Worm (Caenorhabditis elegans): Measurements from ENCODE around the gene C08F8.2.

Gene C08F8.2

DNA sequence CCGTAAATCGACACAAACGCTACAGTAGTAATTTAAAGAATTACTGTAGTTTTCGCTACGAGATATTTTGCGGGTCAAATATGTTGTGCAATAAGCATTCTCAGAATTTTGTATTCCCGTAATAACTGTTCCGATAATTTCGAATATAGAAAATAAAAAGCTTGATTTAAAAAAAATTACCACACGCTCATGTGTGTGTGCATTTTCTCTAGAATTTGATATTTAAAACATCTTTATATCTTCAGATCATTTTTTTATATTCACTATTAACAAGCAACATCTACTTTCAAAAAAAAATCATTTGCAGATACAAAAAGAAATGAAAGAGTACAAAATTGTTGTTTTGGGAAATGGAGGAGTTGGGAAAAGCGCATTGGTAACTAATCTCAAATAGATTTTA, 26.2 kb downstream of the C08F8.2 start, which contains the start of gene rap-3:
Gene rap-3, plus strand, starts transcription at position 301 of the 400 bp plus-strand sequence.
- TF ChIP-seq eor-1 (tag; optimal IDR thresholded peaks at IDR 0.05), result no peak
- TF ChIP-seq ZK546.5 (tag; optimal IDR thresholded peaks at IDR 0.05), result no peak
- no peak for TF ChIP-seq tbx-2 (tag; optimal IDR thresholded peaks at IDR 0.05)
- TF ChIP-seq nhr-67 (tag; optimal IDR thresholded peaks at IDR 0.05), result no peak
- no peak for TF ChIP-seq mml-1 (tag; optimal IDR thresholded peaks at IDR 0.05)
- no peak for TF ChIP-seq nhr-11 (tag; optimal IDR thresholded peaks at IDR 0.05)
- no peak for TF ChIP-seq nhr-43 (tag; optimal IDR thresholded peaks at IDR 0.05; ENCODE audit: poor library complexity, severe bottlenecking)
- TF ChIP-seq jun-1 (tag; optimal IDR thresholded peaks at IDR 0.05), result no peak
- TF ChIP-seq snpc-4 (tag; optimal IDR thresholded peaks at IDR 0.05), result no peak
- TF ChIP-seq nhr-76 (tag; optimal IDR thresholded peaks at IDR 0.05), result no peak
- no peak for TF ChIP-seq ama-1 (optimal IDR thresholded peaks at IDR 0.05)
- TF ChIP-seq skn-1 (tag; optimal IDR thresholded peaks at IDR 0.05), result no peak
- no peak for TF ChIP-seq ceh-28 (tag; optimal IDR thresholded peaks at IDR 0.05)
- TF ChIP-seq sea-2 (GFP tag; optimal IDR thresholded peaks at IDR 0.05), result no peak
- no peak for TF ChIP-seq egl-27 (tag; optimal IDR thresholded peaks at IDR 0.05)
- no peak for TF ChIP-seq fkh-10 (GFP tag; optimal IDR thresholded peaks at IDR 0.05)
- no peak for TF ChIP-seq nhr-28 (tag; optimal IDR thresholded peaks at IDR 0.05)
- TF ChIP-seq ztf-11 (tag; optimal IDR thresholded peaks at IDR 0.05), result no peak

DNA sequence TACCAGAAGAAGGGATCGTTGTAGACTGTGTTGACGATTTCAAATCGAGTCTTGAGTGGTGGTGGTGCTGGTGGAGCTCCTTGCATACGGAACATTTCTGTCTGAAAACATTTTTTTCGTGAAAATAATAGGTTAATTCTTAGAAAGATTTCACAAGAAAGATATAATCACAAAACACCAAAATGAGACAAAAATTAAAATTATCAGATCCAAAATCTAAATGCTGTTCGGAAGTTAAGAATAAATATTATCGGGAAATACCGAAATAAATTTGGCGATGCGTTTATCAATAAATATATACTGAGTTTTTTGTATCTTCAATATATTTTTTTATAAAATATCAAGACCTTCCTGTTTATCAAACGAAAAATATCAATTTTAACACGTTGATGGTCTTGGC, 27.7 kb downstream of the C08F8.2 start, which contains the start of gene C08F8.9:
Gene C08F8.9, minus strand, starts transcription at position 101 of the 400 bp plus-strand sequence.
- TF ChIP-seq lsy-12 (tag; optimal IDR thresholded peaks at IDR 0.05), result no peak
- TF ChIP-seq nhr-11 (tag; optimal IDR thresholded peaks at IDR 0.05), result no peak
- no peak for TF ChIP-seq hmg-11 (tag; optimal IDR thresholded peaks at IDR 0.05)
- no peak for TF ChIP-seq lin-39 (tag; optimal IDR thresholded peaks at IDR 0.05)
- no peak for TF ChIP-seq tbx-2 (tag; optimal IDR thresholded peaks at IDR 0.05)
- no peak for TF ChIP-seq elt-1 (tag; optimal IDR thresholded peaks at IDR 0.05)
- no peak for TF ChIP-seq ZK546.5 (tag; optimal IDR thresholded peaks at IDR 0.05)
- TF ChIP-seq nhr-67 (tag; optimal IDR thresholded peaks at IDR 0.05), result no peak
- no peak for TF ChIP-seq aly-2 (tag; optimal IDR thresholded peaks at IDR 0.05)

DNA sequence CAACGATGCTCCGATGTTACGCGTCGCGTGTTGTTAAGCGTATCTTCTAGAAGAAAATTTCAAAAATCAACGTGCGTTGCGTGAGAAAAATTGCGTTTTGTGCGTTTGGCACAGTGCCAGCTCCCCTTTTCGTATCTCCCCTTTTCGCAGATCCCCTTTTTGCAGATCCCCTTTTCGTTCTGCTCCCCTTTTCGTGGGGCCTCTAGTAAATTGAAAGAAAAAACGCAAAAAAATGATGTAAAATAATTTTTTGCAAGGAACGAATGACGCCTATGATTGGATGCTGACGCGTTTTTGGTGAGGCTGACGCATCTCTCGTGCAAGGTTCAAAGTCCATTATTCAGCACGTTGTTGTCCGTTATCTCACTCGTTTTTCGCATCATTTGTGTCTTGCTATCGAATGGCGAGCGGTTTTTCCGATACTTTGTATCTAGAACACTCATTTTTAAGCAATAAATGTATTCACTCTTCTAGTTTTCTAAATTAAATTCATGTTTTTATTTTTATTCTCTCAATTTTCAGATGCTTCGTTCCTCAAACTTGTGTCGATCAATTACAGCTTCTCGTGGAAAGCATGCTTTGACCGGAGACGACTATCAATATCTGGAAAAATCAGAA, 28.4 kb downstream of the C08F8.2 start, which contains the start of gene cpt-2:
Gene cpt-2, plus strand, starts transcription at position 523 of the 618 bp plus-strand sequence.
- peak; percentile 84 for TF ChIP-seq nhr-23 (tag; optimal IDR thresholded peaks at IDR 0.05)
- TF ChIP-seq pqm-1 (tag; optimal IDR thresholded peaks at IDR 0.05), result peak; percentile 82
- peak; percentile 93 for TF ChIP-seq egl-5 (tag; optimal IDR thresholded peaks at IDR 0.05)
- TF ChIP-seq nhr-43 (tag; optimal IDR thresholded peaks at IDR 0.05; ENCODE audit: poor library complexity, severe bottlenecking), result peak; percentile 87
- TF ChIP-seq skn-1 (tag; optimal IDR thresholded peaks at IDR 0.05), result peak; percentile 46
- TF ChIP-seq lsy-12 (tag; optimal IDR thresholded peaks at IDR 0.05), result peak; percentile 81
- TF ChIP-seq lin-15B (tag; optimal IDR thresholded peaks at IDR 0.05), result peak; percentile 90
- peak; percentile 64 for TF ChIP-seq nhr-11 (tag; optimal IDR thresholded peaks at IDR 0.05)
- TF ChIP-seq lin-39 (tag; optimal IDR thresholded peaks at IDR 0.05), result peak; percentile 38
- TF ChIP-seq pha-4 (tag; optimal IDR thresholded peaks at IDR 0.05), result peak; percentile 68
- TF ChIP-seq nhr-25 (tag; optimal IDR thresholded peaks at IDR 0.05), result peak; percentile 67
- TF ChIP-seq jun-1 (tag; optimal IDR thresholded peaks at IDR 0.05), result peak; percentile 82
- TF ChIP-seq ceh-28 (tag; optimal IDR thresholded peaks at IDR 0.05), result peak; percentile 70
- TF ChIP-seq elt-2 (tag; optimal IDR thresholded peaks at IDR 0.05), result peak; percentile 84
- TF ChIP-seq R02D3.7 (tag; optimal IDR thresholded peaks at IDR 0.05), result peak; percentile 74
- TF ChIP-seq snpc-4 (tag; optimal IDR thresholded peaks at IDR 0.05), result peak; percentile 75
- peak; percentile 29 for TF ChIP-seq hmg-11 (tag; optimal IDR thresholded peaks at IDR 0.05)
- TF ChIP-seq egl-27 (tag; optimal IDR thresholded peaks at IDR 0.05), result peak; percentile 19
- peak; percentile 39 for TF ChIP-seq ZK546.5 (tag; optimal IDR thresholded peaks at IDR 0.05)
- peak; percentile 83 for TF ChIP-seq tbx-2 (tag; optimal IDR thresholded peaks at IDR 0.05)
- TF ChIP-seq nfya-1 (tag; optimal IDR thresholded peaks at IDR 0.05; ENCODE audit: insufficient read depth), result peak; percentile 88
- peak; percentile 39 for TF ChIP-seq fkh-10 (GFP tag; optimal IDR thresholded peaks at IDR 0.05)
- TF ChIP-seq ceh-82 (tag; optimal IDR thresholded peaks at IDR 0.05), result peak; percentile 16

DNA sequence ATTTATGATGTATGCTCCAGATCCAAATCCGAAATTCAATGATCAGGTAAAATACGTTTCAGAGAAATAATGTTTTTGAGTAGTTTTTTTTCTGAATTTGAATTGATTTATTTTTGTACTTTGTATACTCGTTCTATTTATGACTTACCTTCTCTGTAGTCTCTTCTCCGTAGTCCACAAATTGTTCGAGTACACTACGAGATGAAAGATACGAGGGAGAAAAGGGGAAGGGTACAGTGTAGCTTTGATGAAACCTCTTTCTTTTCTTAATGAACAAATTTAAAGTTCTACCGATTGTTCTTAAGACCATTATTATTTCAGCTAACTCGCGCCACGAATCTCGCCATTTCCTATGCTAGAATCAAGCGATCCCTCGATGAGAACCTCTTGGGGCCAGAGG, 29.3 kb downstream of the C08F8.2 start:
- peak; percentile 32 for TF ChIP-seq pqm-1 (tag; optimal IDR thresholded peaks at IDR 0.05)
- no peak for TF ChIP-seq ztf-4 (tag; optimal IDR thresholded peaks at IDR 0.05)
- peak; percentile 6 for TF ChIP-seq pha-4 (tag; optimal IDR thresholded peaks at IDR 0.05)
- TF ChIP-seq elt-2 (tag; optimal IDR thresholded peaks at IDR 0.05), result peak; percentile 11
